Worm (Caenorhabditis elegans) whole organism, L1 larva: Measurements from ENCODE around the gene Y48A6C.8.

Source experiments
- Y116A8C.19 ChIP-seq: sonication (generic microtip); optimal IDR thresholded peaks from 2 replicates; lab custom pipeline; 2016; ENCODE audit warnings: missing compliant biosample characterization, missing genetic modification characterization, borderline replicate concordance
- aha-1 ChIP-seq: fragments of 150-350 bp; optimal IDR thresholded peaks from 2 replicates; lab custom pipeline; 2014; ENCODE audit warnings: missing biosample characterization, missing genetic modification characterization
- aly-2 ChIP-seq: fragments of 150-350 bp; optimal IDR thresholded peaks from 2 replicates; lab custom pipeline; 2014; ENCODE audit warnings: missing biosample characterization, missing genetic modification characterization
- ama-1 ChIP-seq: fragments of 150-350 bp; optimal IDR thresholded peaks from 2 replicates; lab custom pipeline; 2014
- ceh-8 ChIP-seq: fragments of 200-800 bp; sonication (Bioruptor generic); optimal IDR thresholded peaks from 2 replicates; lab custom pipeline; 2018; ENCODE audit warnings: mild to moderate bottlenecking, missing genetic modification characterization, moderate library complexity, missing compliant biosample characterization
- ceh-82 ChIP-seq, 3 experiments: fragments of 150-350 bp in 1 of 3; sonication (generic microtip) in 2 of 3; optimal IDR thresholded peaks; 2 replicates each; lab custom pipeline; 2014 to 2017; ENCODE audit warnings: missing biosample characterization in 3 of 3, missing genetic modification characterization in 3 of 3
- ceh-88 ChIP-seq: fragments of 200-800 bp; sonication (Bioruptor generic); IDR thresholded peaks from 2 replicates; pipeline ENCODE4 v1.3.6; 2022; ENCODE audit warnings: missing genetic modification characterization, missing compliant biosample characterization
- ceh-90 ChIP-seq: sonication (generic microtip); optimal IDR thresholded peaks from 2 replicates; lab custom pipeline; 2016; ENCODE audit warnings: missing genetic modification characterization, missing compliant biosample characterization
- dpl-1 ChIP-seq, 3 experiments: fragments of 150-350 bp in 2 of 3; sonication (generic microtip) in 1 of 3; optimal IDR thresholded peaks; 2 replicates each; lab custom pipeline; 2014 to 2017; ENCODE audit warnings: missing biosample characterization in 3 of 3, missing genetic modification characterization in 3 of 3, missing genetic modification reagents in 3 of 3
- efl-3 ChIP-seq: fragments of 200-800 bp; sonication (Bioruptor generic); optimal IDR thresholded peaks from 2 replicates; lab custom pipeline; 2018; ENCODE audit warnings: mild to moderate bottlenecking, missing genetic modification characterization, missing compliant biosample characterization
- egl-13 ChIP-seq: sonication (generic microtip); optimal IDR thresholded peaks from 2 replicates; lab custom pipeline; 2016; ENCODE audit warnings: missing genotype, missing genetic modification reagents, missing genetic modification characterization, missing compliant biosample characterization
- elt-3 ChIP-seq, 6 experiments: fragments of 150-350 bp in 1 of 6; sonication (generic microtip); optimal IDR thresholded peaks; 2 replicates each; lab custom pipeline; 2017 to 2018; ENCODE audit warnings: missing biosample characterization in 6 of 6, missing genetic modification characterization in 6 of 6, inconsistent platforms in 1 of 6
- ets-5 ChIP-seq: fragments of 200-800 bp; sonication (Bioruptor generic); IDR thresholded peaks from 2 replicates; pipeline ENCODE4 v1.3.6; 2022; ENCODE audit warnings: missing genetic modification characterization, missing compliant biosample characterization
- fkh-4 ChIP-seq: sonication (generic microtip); optimal IDR thresholded peaks from 2 replicates; lab custom pipeline; 2016; ENCODE audit warnings: missing compliant biosample characterization, missing genetic modification characterization, borderline replicate concordance
- fkh-8 ChIP-seq: sonication (generic microtip); optimal IDR thresholded peaks from 2 replicates; lab custom pipeline; 2016; ENCODE audit warnings: mild to moderate bottlenecking, missing genetic modification characterization, missing compliant biosample characterization
- fos-1 ChIP-seq: fragments of 150-350 bp; optimal IDR thresholded peaks from 2 replicates; lab custom pipeline; 2014; ENCODE audit warnings: missing biosample characterization, missing genetic modification characterization
- hlh-17 ChIP-seq: fragments of 200-800 bp; sonication (Bioruptor generic); optimal IDR thresholded peaks from 2 replicates; lab custom pipeline; 2018; ENCODE audit warnings: missing genetic modification characterization, mild to moderate bottlenecking, missing compliant biosample characterization, moderate library complexity, borderline replicate concordance
- hlh-4 ChIP-seq: sonication (generic microtip); optimal IDR thresholded peaks from 2 replicates; lab custom pipeline; 2016; ENCODE audit warnings: mild to moderate bottlenecking, missing genetic modification characterization, missing compliant biosample characterization
- hpl-2 ChIP-seq: fragments of 150-350 bp; optimal IDR thresholded peaks from 2 replicates; lab custom pipeline; 2014; ENCODE audit warnings: missing biosample characterization, missing genetic modification reagents, missing genetic modification characterization
- jun-1 ChIP-seq: fragments of 150-350 bp; optimal IDR thresholded peaks from 2 replicates; lab custom pipeline; 2014; ENCODE audit warnings: missing biosample characterization, missing genetic modification reagents, missing genetic modification characterization
- lin-13 ChIP-seq: fragments of 150-350 bp; optimal IDR thresholded peaks from 2 replicates; lab custom pipeline; 2014; ENCODE audit warnings: missing biosample characterization, missing genetic modification reagents, missing genetic modification characterization
- lin-35 ChIP-seq, 2 experiments: fragments of 150-350 bp; optimal IDR thresholded peaks; 2 replicates each; lab custom pipeline; 2014; ENCODE audit warnings: missing biosample characterization in 2 of 2, missing genetic modification characterization in 2 of 2, missing genetic modification reagents in 2 of 2
- lin-39 ChIP-seq: fragments of 150-350 bp; optimal IDR thresholded peaks from 2 replicates; lab custom pipeline; 2014; ENCODE audit warnings: missing biosample characterization, missing genetic modification reagents, missing genetic modification characterization
- lsy-2 ChIP-seq, 2 experiments: fragments of 150-350 bp; optimal IDR thresholded peaks; 2 replicates each; lab custom pipeline; 2014; ENCODE audit warnings: missing biosample characterization in 2 of 2, missing genetic modification characterization in 2 of 2
- mab-9 ChIP-seq: fragments of 200-800 bp; sonication (Bioruptor generic); IDR thresholded peaks from 2 replicates; pipeline ENCODE4 v1.3.6; 2022; ENCODE audit warnings: missing genetic modification reagents, missing genetic modification characterization, missing compliant biosample characterization
- mdl-1 ChIP-seq, 2 experiments: fragments of 150-350 bp; optimal IDR thresholded peaks; 2 replicates each; lab custom pipeline; 2014 to 2017; ENCODE audit warnings: missing biosample characterization in 2 of 2, missing genetic modification characterization in 2 of 2, inconsistent platforms in 1 of 2
- mef-2 ChIP-seq: fragments of 150-350 bp; optimal IDR thresholded peaks from 2 replicates; lab custom pipeline; 2014; ENCODE audit warnings: missing biosample characterization, missing genetic modification characterization
- mep-1 ChIP-seq: fragments of 150-350 bp; optimal IDR thresholded peaks from 2 replicates; lab custom pipeline; 2014; ENCODE audit warnings: missing biosample characterization, missing genetic modification characterization
- nhr-11 ChIP-seq: fragments of 150-350 bp; optimal IDR thresholded peaks from 2 replicates; lab custom pipeline; 2014; ENCODE audit warnings: missing biosample characterization, missing genetic modification characterization
- nhr-12 ChIP-seq: sonication (generic microtip); optimal IDR thresholded peaks from 2 replicates; lab custom pipeline; 2017; ENCODE audit warnings: missing biosample characterization, missing genetic modification characterization
- nhr-237 ChIP-seq: fragments of 150-350 bp; optimal IDR thresholded peaks from 2 replicates; lab custom pipeline; 2014; ENCODE audit warnings: missing biosample characterization, missing genetic modification characterization
- nhr-28 ChIP-seq: fragments of 150-350 bp; optimal IDR thresholded peaks from 2 replicates; lab custom pipeline; 2014; ENCODE audit warnings: missing biosample characterization, missing genetic modification characterization
- nhr-77 ChIP-seq: fragments of 150-350 bp; optimal IDR thresholded peaks from 2 replicates; lab custom pipeline; 2014; ENCODE audit warnings: missing biosample characterization, missing genetic modification characterization
- pag-3 ChIP-seq: sonication (generic microtip); optimal IDR thresholded peaks from 2 replicates; lab custom pipeline; 2017; ENCODE audit warnings: missing genetic modification characterization, mild to moderate bottlenecking, missing compliant biosample characterization, antibody characterized with exemption, borderline replicate concordance; ENCODE audit not compliant: insufficient read depth
- pax-3 ChIP-seq: fragments of 200-800 bp; sonication (Bioruptor generic); optimal IDR thresholded peaks from 2 replicates; lab custom pipeline; 2018; ENCODE audit warnings: mild to moderate bottlenecking, missing genetic modification characterization, moderate library complexity, missing compliant biosample characterization
- pqm-1 ChIP-seq: sonication (generic microtip); optimal IDR thresholded peaks from 3 replicates; lab custom pipeline; 2017; ENCODE audit warnings: missing biosample characterization, missing genetic modification characterization
- skn-1 ChIP-seq: fragments of 150-350 bp; optimal IDR thresholded peaks from 2 replicates; lab custom pipeline; 2014; ENCODE audit warnings: missing biosample characterization, missing genetic modification characterization
- snpc-4 ChIP-seq: fragments of 150-350 bp; optimal IDR thresholded peaks from 2 replicates; lab custom pipeline; 2014; ENCODE audit warnings: missing biosample characterization, missing genetic modification characterization
- sptf-1 ChIP-seq: fragments of 150-350 bp; optimal IDR thresholded peaks from 2 replicates; lab custom pipeline; 2014; ENCODE audit warnings: missing biosample characterization, missing genetic modification characterization
- sup-37 ChIP-seq: fragments of 200-800 bp; sonication (Bioruptor generic); optimal IDR thresholded peaks from 2 replicates; lab custom pipeline; 2018; ENCODE audit warnings: mild to moderate bottlenecking, missing genetic modification characterization, missing compliant biosample characterization
- swsn-7 ChIP-seq: sonication (generic microtip); optimal IDR thresholded peaks from 2 replicates; lab custom pipeline; 2016; ENCODE audit warnings: missing genetic modification characterization, missing compliant biosample characterization
- unc-30 ChIP-seq: sonication (generic microtip); optimal IDR thresholded peaks from 2 replicates; lab custom pipeline; 2017; ENCODE audit warnings: missing biosample characterization, missing genetic modification characterization
- unc-62 ChIP-seq: fragments of 150-350 bp; optimal IDR thresholded peaks from 2 replicates; lab custom pipeline; 2014; ENCODE audit warnings: missing biosample characterization, missing genetic modification reagents, missing genetic modification characterization
- unc-86 ChIP-seq: sonication (generic microtip); optimal IDR thresholded peaks from 2 replicates; lab custom pipeline; 2016; ENCODE audit warnings: missing genetic modification characterization, missing compliant biosample characterization
- vab-15 ChIP-seq: sonication (generic microtip); optimal IDR thresholded peaks from 2 replicates; lab custom pipeline; 2017; ENCODE audit warnings: missing genotype, mild to moderate bottlenecking, missing genetic modification characterization, missing compliant biosample characterization
- xbp-1 ChIP-seq: sonication (generic microtip); optimal IDR thresholded peaks from 2 replicates; lab custom pipeline; 2016; ENCODE audit warnings: missing genetic modification characterization, missing compliant biosample characterization
- zag-1 ChIP-seq: fragments of 150-350 bp; optimal IDR thresholded peaks from 2 replicates; lab custom pipeline; 2014; ENCODE audit warnings: missing biosample characterization, missing genetic modification characterization
- zip-4 ChIP-seq: fragments of 200-800 bp; sonication (Bioruptor generic); optimal IDR thresholded peaks from 2 replicates; lab custom pipeline; 2018; ENCODE audit warnings: mild to moderate bottlenecking, missing genetic modification characterization, moderate library complexity, missing compliant biosample characterization
- ztf-11 ChIP-seq, 2 experiments: sonication (generic microtip); optimal IDR thresholded peaks; 2 replicates each; lab custom pipeline; 2016 to 2017; ENCODE audit warnings: missing genetic modification characterization in 2 of 2, missing biosample characterization in 1 of 2, missing compliant biosample characterization in 1 of 2

Y48A6C.8 gene

ce11 chrIII:11142908-11143307, 15.5 kb upstream of the Y48A6C.8 start:
- no peak for TF ChIP-seq lsy-2 (tag; optimal IDR thresholded peaks at IDR 0.05; lab: Kevin White, UChicago)
- no peak for TF ChIP-seq snpc-4 (tag; lab: Kevin White, UChicago)
- no peak for TF ChIP-seq mab-9 (GFP tag; lab: Robert Waterston, UW)
- TF ChIP-seq hlh-4 (tag; lab: Kevin White, UChicago): no peak
- no peak for TF ChIP-seq egl-13
- TF ChIP-seq xbp-1 (tag; lab: Kevin White, UChicago): no peak
- TF ChIP-seq efl-3 (GFP tag; lab: Kevin White, UChicago): no peak
- no peak for TF ChIP-seq Y116A8C.19 (tag; lab: Kevin White, UChicago)
- no peak for TF ChIP-seq hlh-17 (GFP tag; lab: Kevin White, UChicago)
- TF ChIP-seq fkh-8 (tag; lab: Kevin White, UChicago): no peak
- no peak for TF ChIP-seq unc-86
- no peak for TF ChIP-seq jun-1 (tag; lab: Kevin White, UChicago)
- no peak for TF ChIP-seq lin-35 (GFP tag; optimal IDR thresholded peaks at IDR 0.05; lab: Kevin White, UChicago)

ce11 chrIII:11141791-11142490, 14.5 kb upstream of the Y48A6C.8 start, which contains the start of the genes Y47D3A.1 and pola-1:
Gene Y47D3A.1 (minus strand): TSS chrIII:11141841.
Gene pola-1 (plus strand): TSS chrIII:11142448.
- TF ChIP-seq ceh-90 (tag; lab: Kevin White, UChicago): no peak
- TF ChIP-seq fos-1 (tag; lab: Kevin White, UChicago): peak; percentile 71
- no peak for TF ChIP-seq sup-37 (GFP tag; lab: Kevin White, UChicago)
- TF ChIP-seq fkh-8 (tag; lab: Kevin White, UChicago): peak; percentile 89
- no peak for TF ChIP-seq sptf-1 (tag; lab: Kevin White, UChicago)
- TF ChIP-seq swsn-7 (tag; lab: Kevin White, UChicago): peak; percentile 57
- TF ChIP-seq ets-5 (GFP tag; lab: Robert Waterston, UW): no peak
- TF ChIP-seq mef-2 (tag; lab: Kevin White, UChicago): no peak
- TF ChIP-seq pax-3 (tag; lab: Kevin White, UChicago): peak; percentile 83
- TF ChIP-seq nhr-11: no peak
- peak; percentile 77 for TF ChIP-seq lin-13 (GFP tag; lab: Kevin White, UChicago)
- TF ChIP-seq unc-30 (tag; lab: Kevin White, UChicago): no peak
- TF ChIP-seq lin-39: peak; percentile 8
- no peak for TF ChIP-seq hlh-4 (tag; lab: Kevin White, UChicago)
- peak; percentile 40 for TF ChIP-seq nhr-77 (tag; lab: Kevin White, UChicago)
- TF ChIP-seq hpl-2: no peak
- TF ChIP-seq vab-15: peak; percentile 36
- no peak for TF ChIP-seq nhr-12
- TF ChIP-seq nhr-237 (tag; lab: Kevin White, UChicago): peak; percentile 69
- TF ChIP-seq ceh-88 (GFP tag; lab: Robert Waterston, UW): peak; percentile 30; the same call in 1 of the 2 replicates
- peak; percentile 86 for TF ChIP-seq mep-1
- peak in 1 of 2 experiments; percentile 68 for TF ChIP-seq mdl-1 (tag; optimal IDR thresholded peaks at IDR 0.05; lab: Kevin White, UChicago)
- peak; percentile 19 for TF ChIP-seq zag-1
- peak; percentile 66 for TF ChIP-seq xbp-1 (tag; lab: Kevin White, UChicago)
- peak in 3 of 6 experiments; percentile 39 to 72 (median 53) for TF ChIP-seq elt-3 (tag; optimal IDR thresholded peaks at IDR 0.05; lab: Kevin White, UChicago)
- no peak for TF ChIP-seq ama-1 (lab: Kevin White, UChicago)
- TF ChIP-seq fkh-4 (tag; lab: Kevin White, UChicago): no peak
- no peak for TF ChIP-seq unc-62 (GFP tag; lab: Kevin White, UChicago)
- peak; percentile 57 for TF ChIP-seq snpc-4 (tag; lab: Kevin White, UChicago)
- TF ChIP-seq zip-4 (GFP tag; lab: Kevin White, UChicago): no peak
- TF ChIP-seq ceh-82 (tag; optimal IDR thresholded peaks at IDR 0.05; lab: Kevin White, UChicago): peak; percentile 58 to 94 (median 86)
- TF ChIP-seq aly-2 (tag; lab: Kevin White, UChicago): peak; percentile 46
- peak in 1 of 2 experiments; percentile 85 for TF ChIP-seq ztf-11 (tag; optimal IDR thresholded peaks at IDR 0.05; lab: Kevin White, UChicago)
- TF ChIP-seq egl-13: peak; percentile 68
- TF ChIP-seq pag-3 (tag; lab: Kevin White, UChicago): no peak
- no peak for TF ChIP-seq ceh-8 (GFP tag; lab: Kevin White, UChicago)
- TF ChIP-seq skn-1 (tag; lab: Kevin White, UChicago): peak; percentile 80
- no peak for TF ChIP-seq aha-1 (tag; lab: Kevin White, UChicago)
- peak; percentile 44; the same call in 1 of the 2 replicates for TF ChIP-seq mab-9 (GFP tag; lab: Robert Waterston, UW)
- TF ChIP-seq nhr-28 (tag; lab: Kevin White, UChicago): no peak
- peak; percentile 93 to 94 (median 94) for TF ChIP-seq dpl-1 (GFP tag; optimal IDR thresholded peaks at IDR 0.05; lab: Kevin White, UChicago)
- no peak for TF ChIP-seq pqm-1
